Worm (Caenorhabditis elegans) whole organism, L2 larva: ENCODE measurements around the gene str-14.

Source experiments
- C34F6.9 ChIP-seq: fragments of 150-350 bp; optimal IDR thresholded peaks from 2 replicates; lab custom pipeline; 2014; ENCODE audit warnings: missing biosample characterization, missing genetic modification characterization
- F13H6.1 ChIP-seq: sonication (generic microtip); optimal IDR thresholded peaks from 2 replicates; lab custom pipeline; 2016; ENCODE audit warnings: missing genetic modification characterization, missing compliant biosample characterization
- R02D3.7 ChIP-seq: fragments of 150-350 bp; optimal IDR thresholded peaks from 2 replicates; lab custom pipeline; 2014; ENCODE audit warnings: missing biosample characterization, missing genetic modification characterization
- Y55F3AM.14 ChIP-seq: fragments of 200-800 bp; sonication (Bioruptor generic); optimal IDR thresholded peaks from 2 replicates; lab custom pipeline; 2018; ENCODE audit warnings: mild to moderate bottlenecking, missing genetic modification characterization, missing compliant biosample characterization
- ZK546.5 ChIP-seq: sonication (generic microtip); optimal IDR thresholded peaks from 2 replicates; lab custom pipeline; 2017; ENCODE audit warnings: missing biosample characterization, missing genetic modification characterization
- ama-1 ChIP-seq: fragments of 150-350 bp; optimal IDR thresholded peaks from 2 replicates; lab custom pipeline; 2018; ENCODE audit warnings: inconsistent platforms
- ceh-16 ChIP-seq: fragments of 150-350 bp; optimal IDR thresholded peaks from 2 replicates; lab custom pipeline; 2014; ENCODE audit warnings: missing biosample characterization, missing genetic modification characterization
- ceh-82 ChIP-seq: fragments of 150-350 bp; optimal IDR thresholded peaks from 2 replicates; lab custom pipeline; 2014; ENCODE audit warnings: missing biosample characterization, missing genetic modification characterization
- crh-2 ChIP-seq: sonication (generic microtip); optimal IDR thresholded peaks from 2 replicates; lab custom pipeline; 2017; ENCODE audit warnings: missing biosample characterization, missing genetic modification characterization
- dmd-4 ChIP-seq: sonication (generic microtip); optimal IDR thresholded peaks from 2 replicates; lab custom pipeline; 2017; ENCODE audit warnings: missing biosample characterization, missing genetic modification characterization
- egl-27 ChIP-seq: sonication (generic microtip); optimal IDR thresholded peaks from 3 replicates; lab custom pipeline; 2017; ENCODE audit warnings: missing biosample characterization, missing genetic modification reagents, missing genetic modification characterization
- elt-1 ChIP-seq: fragments of 150-350 bp; optimal IDR thresholded peaks from 2 replicates; lab custom pipeline; 2014; ENCODE audit warnings: missing biosample characterization, missing genetic modification characterization
- elt-3 ChIP-seq: sonication (generic microtip); optimal IDR thresholded peaks from 2 replicates; lab custom pipeline; 2017; ENCODE audit warnings: missing biosample characterization, missing genetic modification characterization
- fos-1 ChIP-seq: fragments of 150-350 bp; optimal IDR thresholded peaks from 2 replicates; lab custom pipeline; 2014; ENCODE audit warnings: missing biosample characterization, missing genetic modification characterization
- gmeb-1 ChIP-seq: fragments of 150-350 bp; optimal IDR thresholded peaks from 2 replicates; lab custom pipeline; 2014; ENCODE audit warnings: missing biosample characterization, missing genetic modification characterization
- lin-11 ChIP-seq: fragments of 150-350 bp; sonication (generic microtip); optimal IDR thresholded peaks from 2 replicates; lab custom pipeline; 2014; ENCODE audit warnings: missing biosample characterization, missing genetic modification characterization, inconsistent platforms, mixed read lengths
- lin-13 ChIP-seq: fragments of 150-350 bp; optimal IDR thresholded peaks from 2 replicates; lab custom pipeline; 2014; ENCODE audit warnings: missing biosample characterization, missing genetic modification reagents, missing genetic modification characterization
- lsy-2 ChIP-seq, 2 experiments: fragments of 150-350 bp in 1 of 2; sonication (generic microtip) in 1 of 2; optimal IDR thresholded peaks; 2 replicates each; lab custom pipeline; 2014 to 2017; ENCODE audit warnings: missing biosample characterization in 2 of 2, missing genetic modification characterization in 2 of 2
- mab-5 ChIP-seq: fragments of 150-350 bp; optimal IDR thresholded peaks from 2 replicates; lab custom pipeline; 2014; ENCODE audit warnings: missing biosample characterization, missing genetic modification characterization
- nhr-10 ChIP-seq: sonication (generic microtip); optimal IDR thresholded peaks from 2 replicates; lab custom pipeline; 2017; ENCODE audit warnings: missing biosample characterization, missing genetic modification characterization
- nhr-12 ChIP-seq: fragments of 150-350 bp; optimal IDR thresholded peaks from 2 replicates; lab custom pipeline; 2014; ENCODE audit warnings: missing biosample characterization, missing genetic modification characterization
- nhr-21 ChIP-seq: fragments of 150-350 bp; optimal IDR thresholded peaks from 2 replicates; lab custom pipeline; 2014; ENCODE audit warnings: missing biosample characterization, missing genetic modification characterization
- nhr-23 ChIP-seq: fragments of 150-350 bp; optimal IDR thresholded peaks from 2 replicates; lab custom pipeline; 2014; ENCODE audit warnings: missing biosample characterization, missing genetic modification reagents, missing genetic modification characterization
- nhr-77 ChIP-seq: fragments of 150-350 bp; optimal IDR thresholded peaks from 2 replicates; lab custom pipeline; 2014; ENCODE audit warnings: missing biosample characterization, missing genetic modification characterization
- peb-1 ChIP-seq: fragments of 150-350 bp; optimal IDR thresholded peaks from 2 replicates; lab custom pipeline; 2014; ENCODE audit warnings: missing biosample characterization, missing genetic modification characterization
- skn-1 ChIP-seq: sonication (generic microtip); optimal IDR thresholded peaks from 2 replicates; lab custom pipeline; 2017; ENCODE audit warnings: missing biosample characterization, missing genetic modification characterization
- sma-3 ChIP-seq: sonication (generic microtip); optimal IDR thresholded peaks from 2 replicates; lab custom pipeline; 2016; ENCODE audit warnings: missing genetic modification reagents, missing genetic modification characterization, missing compliant biosample characterization
- snpc-4 ChIP-seq: fragments of 150-350 bp; optimal IDR thresholded peaks from 2 replicates; lab custom pipeline; 2014; ENCODE audit warnings: missing biosample characterization, missing genetic modification characterization
- unc-62 ChIP-seq: fragments of 150-350 bp; optimal IDR thresholded peaks from 2 replicates; lab custom pipeline; 2014; ENCODE audit warnings: missing biosample characterization, missing genetic modification reagents, missing genetic modification characterization
- ztf-11 ChIP-seq: sonication (generic microtip); optimal IDR thresholded peaks from 2 replicates; lab custom pipeline; 2017; ENCODE audit warnings: missing biosample characterization, missing genetic modification characterization
- ztf-4 ChIP-seq: fragments of 150-350 bp; optimal IDR thresholded peaks from 2 replicates; lab custom pipeline; 2014; ENCODE audit warnings: missing biosample characterization, missing genetic modification characterization

Gene str-14

ce11 chrV:16459377-16459776 is 4.4 kb upstream of the str-14 start:
- no peak for TF ChIP-seq nhr-21 (tag; lab: Kevin White, UChicago)

- TF ChIP-seq dmd-4 (tag; lab: Kevin White, UChicago) = no peak
- TF ChIP-seq, all 48 proteins: peak for 0
Measured at ce11 chrV:16458714-16459113, 3.7 kb upstream of the str-14 start, which contains the start of gene str-15. str-15 (minus strand) TSS chrV:16458814.

- no peak for TF ChIP-seq ama-1 (lab: Kevin White, UChicago)
- TF ChIP-seq dmd-4 (tag; lab: Kevin White, UChicago) = no peak
- TF ChIP-seq crh-2 (tag; lab: Kevin White, UChicago) = no peak
- no peak for TF ChIP-seq sma-3 (GFP tag; lab: Kevin White, UChicago)
- TF ChIP-seq nhr-12 (tag; lab: Kevin White, UChicago) = no peak
- TF ChIP-seq ceh-16 = no peak
- TF ChIP-seq ztf-11 (tag; lab: Kevin White, UChicago) = no peak
- no peak for TF ChIP-seq nhr-77 (tag; lab: Kevin White, UChicago)
- no peak for TF ChIP-seq unc-62 (GFP tag; lab: Kevin White, UChicago)
Measured at ce11 chrV:16447735-16448134, 7.2 kb downstream of the str-14 start, which contains the start of gene T08G3.13. T08G3.13 (plus strand) TSS chrV:16448035.

- TF ChIP-seq nhr-10 (tag; lab: Kevin White, UChicago) (no peak), skn-1 (tag; lab: Kevin White, UChicago) (no peak), dmd-4 (tag; lab: Kevin White, UChicago) (no peak), egl-27 (tag; lab: Kevin White, UChicago) (no peak), ama-1 (lab: Kevin White, UChicago) (no peak), C34F6.9 (tag; lab: Kevin White, UChicago) (no peak), ztf-4 (tag; lab: Kevin White, UChicago) (no peak), R02D3.7 (tag; lab: Kevin White, UChicago) (no peak), nhr-12 (tag; lab: Kevin White, UChicago) (no peak)
Measured at ce11 chrV:16446191-16446590, 8.8 kb downstream of the str-14 start.

- TF ChIP-seq ceh-82 (no peak), nhr-23 (no peak), R02D3.7 (tag; lab: Kevin White, UChicago) (no peak), lin-11 (tag; lab: Kevin White, UChicago) (no peak), gmeb-1 (no peak), ceh-16 (no peak), snpc-4 (tag; lab: Kevin White, UChicago) (no peak), mab-5 (tag; lab: Kevin White, UChicago) (no peak), Y55F3AM.14 (GFP tag; lab: Kevin White, UChicago) (no peak)
- TF ChIP-seq, all 48 proteins: peak for 0
Measured at ce11 chrV:16445676-16446075, 9.3 kb downstream of the str-14 start, which contains the start of gene T08G3.6. T08G3.6 (plus strand) TSS chrV:16445976.

ce11 chrV:16443626-16444025 is 11.3 kb downstream of the str-14 start, which contains the start of gene srh-141:
srh-141 (plus strand) TSS chrV:16443926.
- no peak for TF ChIP-seq nhr-23
- no peak for TF ChIP-seq lsy-2 (tag; optimal IDR thresholded peaks at IDR 0.05; lab: Kevin White, UChicago)
- TF ChIP-seq snpc-4 (tag; lab: Kevin White, UChicago) = no peak
- no peak for TF ChIP-seq fos-1 (tag; lab: Kevin White, UChicago)
- TF ChIP-seq ZK546.5 (tag; lab: Kevin White, UChicago) = no peak
- no peak for TF ChIP-seq nhr-10 (tag; lab: Kevin White, UChicago)
- no peak for TF ChIP-seq mab-5 (tag; lab: Kevin White, UChicago)
- no peak for TF ChIP-seq lin-13 (GFP tag; lab: Kevin White, UChicago)
- TF ChIP-seq, all 48 proteins: peak for 0

- no peak for TF ChIP-seq elt-1 (tag; lab: Kevin White, UChicago)
- TF ChIP-seq F13H6.1 (tag; lab: Kevin White, UChicago) = no peak
- no peak for TF ChIP-seq nhr-21 (tag; lab: Kevin White, UChicago)
- TF ChIP-seq Y55F3AM.14 (GFP tag; lab: Kevin White, UChicago) = no peak
- no peak for TF ChIP-seq peb-1 (tag; lab: Kevin White, UChicago)
- no peak for TF ChIP-seq elt-3 (tag; lab: Kevin White, UChicago)
- no peak for TF ChIP-seq unc-62 (GFP tag; lab: Kevin White, UChicago)
- TF ChIP-seq ZK546.5 (tag; lab: Kevin White, UChicago) = no peak
- no peak for TF ChIP-seq fos-1 (tag; lab: Kevin White, UChicago)
- TF ChIP-seq nhr-23 = no peak
- TF ChIP-seq snpc-4 (tag; lab: Kevin White, UChicago) = no peak
- TF ChIP-seq ztf-4 (tag; lab: Kevin White, UChicago) = no peak
Measured at ce11 chrV:16437546-16437945, 17.4 kb downstream of the str-14 start, which contains the start of gene F26D2.15. F26D2.15 (plus strand) TSS chrV:16437846.
